Fruit fly (Drosophila melanogaster): ENCODE data around the gene CG15317.
A peak's percentile ranks its signal among the peaks of the same experiment; 100 is the strongest.

The CG15317 gene

DNA sequence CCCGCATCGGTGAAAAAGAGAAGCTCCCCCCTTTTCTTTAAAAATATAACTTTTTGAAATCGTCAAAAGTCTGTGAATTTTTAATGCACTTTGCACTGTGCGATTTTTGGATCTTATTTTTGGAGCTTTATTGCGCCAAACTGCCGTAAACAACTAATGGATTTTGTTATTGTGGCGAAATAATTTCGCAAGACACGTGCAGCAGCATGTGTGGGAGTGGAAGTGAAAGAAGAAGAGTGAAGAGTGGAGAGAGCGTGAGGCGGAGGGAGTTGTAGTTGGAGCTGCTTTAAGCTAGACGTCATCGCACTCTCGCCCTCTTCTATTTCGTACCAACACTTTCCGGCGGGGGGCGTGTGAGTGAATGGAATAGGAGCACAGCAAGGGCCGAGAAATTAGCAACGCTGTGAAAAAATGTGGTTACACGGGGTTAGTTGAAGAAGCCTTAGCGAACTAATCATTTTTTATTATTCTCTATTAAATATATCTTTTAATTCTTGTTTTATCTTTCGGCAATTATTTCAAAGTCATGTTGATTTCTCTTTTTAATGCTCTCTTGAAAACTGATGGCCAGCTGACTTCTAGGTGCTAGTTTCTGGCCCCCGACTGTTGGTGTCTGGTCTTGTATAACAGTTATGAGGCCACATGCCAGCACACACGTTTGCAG is 27.2 kb upstream of the CG15317 start (continued):
- TF ChIP-seq CG15479 (GFP tag; optimal IDR thresholded peaks at IDR 0.05) = no peak
- peak; percentile 80 for TF ChIP-seq CG17612 (GFP tag; IDR thresholded peaks at IDR 0.05)
- TF ChIP-seq stwl (tag; optimal IDR thresholded peaks at IDR 0.05) = no peak
- no peak for TF ChIP-seq gro (GFP tag; optimal IDR thresholded peaks at IDR 0.05)
- TF ChIP-seq MBD-R2 (GFP tag; IDR thresholded peaks at IDR 0.05) = peak; percentile 79
- TF ChIP-seq Atf6 (GFP tag; IDR thresholded peaks at IDR 0.05) = peak; percentile 96
- peak; percentile 92 for TF ChIP-seq CG15601 (tag; optimal IDR thresholded peaks at IDR 0.05)
- peak; percentile 93 for TF ChIP-seq sisA (GFP tag; IDR thresholded peaks at IDR 0.05)
- TF ChIP-seq Kr (GFP tag; optimal IDR thresholded peaks at IDR 0.05) = no peak
- TF ChIP-seq E2f1 (GFP tag; IDR thresholded peaks at IDR 0.05) = peak; percentile 92
- peak; percentile 76 for TF ChIP-seq CG4854 (GFP tag; optimal IDR thresholded peaks at IDR 0.05)
- peak; percentile 83 for TF ChIP-seq CG31365 (tag; optimal IDR thresholded peaks at IDR 0.05)
- peak; percentile 92 for TF ChIP-seq CG32772 (GFP tag; IDR thresholded peaks at IDR 0.05)
- TF ChIP-seq dati (GFP tag; IDR thresholded peaks at IDR 0.05) = peak; percentile 70
- peak; percentile 97 for TF ChIP-seq HmgZ (tag; optimal IDR thresholded peaks at IDR 0.05)
- no peak for TF ChIP-seq hb (GFP tag; IDR thresholded peaks at IDR 0.05; ENCODE audit: partially characterized antibody)
- peak; percentile 76 for TF ChIP-seq MTF-1 (GFP tag; optimal IDR thresholded peaks at IDR 0.05; ENCODE audit: borderline replicate concordance)
- peak; percentile 96 for TF ChIP-seq PHDP (tag; optimal IDR thresholded peaks at IDR 0.05)
- no peak for TF ChIP-seq CG34224 (GFP tag; IDR thresholded peaks at IDR 0.05; ENCODE audit: partially characterized antibody)
- peak; percentile 92 for TF ChIP-seq ind (GFP tag; optimal IDR thresholded peaks at IDR 0.05)
- TF ChIP-seq CG4424 (GFP tag; optimal IDR thresholded peaks at IDR 0.05) = peak; percentile 89
- no peak for TF ChIP-seq vnd (GFP tag; IDR thresholded peaks at IDR 0.05; ENCODE audit: partially characterized antibody)
- TF ChIP-seq CG6791 (GFP tag; IDR thresholded peaks at IDR 0.05; ENCODE audit: partially characterized antibody) = no peak
- peak; percentile 96 for TF ChIP-seq CG7556 (GFP tag; optimal IDR thresholded peaks at IDR 0.05)
- TF ChIP-seq gem (tag; optimal IDR thresholded peaks at IDR 0.05) = peak; percentile 97
- peak; percentile 67 for TF ChIP-seq gcm2 (GFP tag; optimal IDR thresholded peaks at IDR 0.05)
- peak; percentile 90 for TF ChIP-seq CG17328 (GFP tag; IDR thresholded peaks at IDR 0.05)
- TF ChIP-seq Dfd (GFP tag; optimal IDR thresholded peaks at IDR 0.05) = no peak
- TF ChIP-seq CG31388 (GFP tag; optimal IDR thresholded peaks at IDR 0.05) = peak; percentile 43
- TF ChIP-seq CG12155 (GFP tag; optimal IDR thresholded peaks at IDR 0.05) = peak; percentile 84
- no peak for TF ChIP-seq CG7745 (tag; optimal IDR thresholded peaks at IDR 0.05)
- peak; percentile 88 for TF ChIP-seq Spps (tag; optimal IDR thresholded peaks at IDR 0.05)
- TF ChIP-seq Sry-β (GFP tag; optimal IDR thresholded peaks at IDR 0.05) = peak; percentile 31
- peak; percentile 56 to 63 for TF ChIP-seq chif (GFP tag; optimal IDR thresholded peaks at IDR 0.05)
- TF ChIP-seq zen (tag; optimal IDR thresholded peaks at IDR 0.05) = peak; percentile 75
- TF ChIP-seq CG18619 (GFP tag; optimal IDR thresholded peaks at IDR 0.05) = peak; percentile 95
- peak; percentile 88 for TF ChIP-seq schlank (tag; optimal IDR thresholded peaks at IDR 0.05)
- peak; percentile 90 for TF ChIP-seq CG1529 (GFP tag; optimal IDR thresholded peaks at IDR 0.05)
- TF ChIP-seq Jarid2 (GFP tag; optimal IDR thresholded peaks at IDR 0.05) = peak; percentile 86
- TF ChIP-seq CHES-1-like (GFP tag; optimal IDR thresholded peaks at IDR 0.05) = peak; percentile 36
- no peak for TF ChIP-seq Dll (GFP tag; IDR thresholded peaks at IDR 0.05; ENCODE audit: partially characterized antibody)
- TF ChIP-seq tap (tag; optimal IDR thresholded peaks at IDR 0.05) = peak; percentile 94
- no peak for TF ChIP-seq amos (GFP tag; IDR thresholded peaks at IDR 0.05; ENCODE audit: partially characterized antibody)
- TF ChIP-seq CG12299 (tag; optimal IDR thresholded peaks at IDR 0.05) = peak; percentile 95
- peak; percentile 70 for TF ChIP-seq zfh2 (GFP tag; optimal IDR thresholded peaks at IDR 0.05)
- peak; percentile 93 for TF ChIP-seq sug (tag; optimal IDR thresholded peaks at IDR 0.05)
- TF ChIP-seq Asciz (GFP tag; optimal IDR thresholded peaks at IDR 0.05) = peak; percentile 94
- TF ChIP-seq Adf1 (GFP tag; IDR thresholded peaks at IDR 0.05) = peak; percentile 70
- TF ChIP-seq nom (GFP tag; optimal IDR thresholded peaks at IDR 0.05) = peak; percentile 81

Measured in whole organism, embryonic.